Worm (Caenorhabditis elegans): ENCODE data around the gene Y14H12B.2.

DNA sequence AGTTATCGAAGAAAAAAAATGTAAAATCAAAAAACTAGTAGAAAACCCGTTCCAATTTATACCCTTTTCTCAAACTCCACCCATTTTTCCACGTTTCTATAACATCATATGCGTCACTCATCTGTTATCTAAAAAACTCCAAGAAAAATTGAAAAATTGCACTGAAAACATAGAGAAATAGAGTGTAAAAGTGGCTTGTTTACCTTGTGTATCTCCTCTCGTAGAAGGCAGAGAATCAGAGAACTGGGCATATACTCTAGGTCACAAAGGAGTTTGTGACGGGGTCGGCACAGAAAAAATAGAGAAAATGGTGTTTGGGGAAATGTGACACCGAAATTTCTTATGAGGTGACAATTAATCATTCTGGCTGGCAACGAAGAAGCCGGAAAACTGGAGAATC lies 22.3 kb downstream of the Y14H12B.2 start:
- no peak for TF ChIP-seq B0035.1 (tag; optimal IDR thresholded peaks at IDR 0.05)
- TF ChIP-seq tbx-9 (tag; optimal IDR thresholded peaks at IDR 0.05; ENCODE audit: borderline replicate concordance): no peak
- TF ChIP-seq ceh-58 (GFP tag; IDR thresholded peaks at IDR 0.05): no peak
- TF ChIP-seq ceh-91 (GFP tag; IDR thresholded peaks at IDR 0.05): no peak
- no peak for TF ChIP-seq lsy-27 (tag; optimal IDR thresholded peaks at IDR 0.05; ENCODE audit: borderline replicate concordance, insufficient read depth)
- no peak for TF ChIP-seq lsl-1 (GFP tag; optimal IDR thresholded peaks at IDR 0.05)
- no peak for TF ChIP-seq efl-1 (GFP tag; optimal IDR thresholded peaks at IDR 0.05)
- no peak for TF ChIP-seq nhr-90 (tag; optimal IDR thresholded peaks at IDR 0.05)
- no peak for TF ChIP-seq atf-7 (tag; optimal IDR thresholded peaks at IDR 0.05)

Data from whole organism, young adult.